Worm (Caenorhabditis elegans) whole organism, late embryonic: ENCODE data around the gene zmp-5.

ENCODE experiments used
- ahr-1 ChIP-seq: sonication (generic microtip); optimal IDR thresholded peaks from 2 replicates; lab custom pipeline; 2016; ENCODE audit warnings: missing genetic modification characterization, missing compliant biosample characterization
- ceh-19 ChIP-seq: fragments of 200-800 bp; sonication (Bioruptor generic); optimal IDR thresholded peaks from 2 replicates; lab custom pipeline; 2018; ENCODE audit warnings: mild to moderate bottlenecking, missing genetic modification characterization, missing compliant biosample characterization
- hlh-30 ChIP-seq: sonication (generic microtip); optimal IDR thresholded peaks from 2 replicates; lab custom pipeline; 2017; ENCODE audit warnings: antibody characterized with exemption, missing genetic modification characterization, missing compliant biosample characterization; ENCODE audit not compliant: insufficient read depth
- mec-3 ChIP-seq: sonication (generic microtip); optimal IDR thresholded peaks from 2 replicates; lab custom pipeline; 2016; ENCODE audit warnings: borderline replicate concordance, missing genetic modification characterization, missing compliant biosample characterization
- npax-4 ChIP-seq: sonication (generic microtip); optimal IDR thresholded peaks from 2 replicates; lab custom pipeline; 2016; ENCODE audit warnings: missing genetic modification characterization, missing compliant biosample characterization
- odd-2 ChIP-seq: sonication (generic microtip); optimal IDR thresholded peaks from 2 replicates; lab custom pipeline; 2017; ENCODE audit warnings: antibody characterized with exemption, mild to moderate bottlenecking, missing genetic modification characterization, missing compliant biosample characterization
- rnt-1 ChIP-seq: sonication (generic microtip); optimal IDR thresholded peaks from 2 replicates; lab custom pipeline; 2016; ENCODE audit warnings: missing genetic modification characterization, missing compliant biosample characterization
- sdc-2 ChIP-seq: sonication (generic microtip); optimal IDR thresholded peaks from 2 replicates; lab custom pipeline; 2016; ENCODE audit warnings: missing genotype, missing genetic modification characterization, missing compliant biosample characterization

DNA sequence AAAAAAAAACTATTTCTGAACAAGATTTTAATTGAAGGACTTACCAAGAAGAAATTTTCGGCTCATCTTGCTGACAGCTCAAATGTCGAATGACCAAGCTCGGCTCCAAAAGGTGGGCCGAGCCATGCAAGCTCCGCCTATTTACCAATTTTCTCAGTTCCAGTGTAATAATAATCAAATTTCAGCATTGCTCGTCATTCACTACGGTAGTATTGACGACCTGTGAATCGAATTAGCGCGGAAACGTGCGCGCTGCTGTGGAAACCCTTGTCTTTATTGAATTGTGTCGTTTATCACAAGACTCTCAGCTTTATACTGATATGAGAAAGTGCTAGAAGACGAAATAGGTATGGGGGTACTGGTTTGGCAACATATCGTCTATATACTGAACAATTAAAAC, 16.6 kb downstream of the zmp-5 start, which contains the start of gene nlp-76:
- no peak for TF ChIP-seq ahr-1
- TF ChIP-seq rnt-1 (tag; lab: Kevin White, UChicago), result no peak
- TF ChIP-seq odd-2 (tag; lab: Kevin White, UChicago), result no peak
- TF ChIP-seq sdc-2 (tag; lab: Kevin White, UChicago), result no peak
- TF ChIP-seq ceh-19 (GFP tag; lab: Kevin White, UChicago), result no peak
- TF ChIP-seq npax-4 (tag; lab: Kevin White, UChicago), result no peak
- TF ChIP-seq hlh-30 (tag; lab: Kevin White, UChicago), result no peak
- no peak for TF ChIP-seq mec-3
